Worm (Caenorhabditis elegans) whole organism, young adult: ENCODE results near the gene bgnt-1.3.

ENCODE experiments used
- C06A6.2 ChIP-seq: fragments of 200-800 bp; sonication (Bioruptor generic); conservative IDR thresholded peaks from 2 replicates; pipeline ENCODE4 v1.3.6; 2022; ENCODE audit warnings: missing genetic modification characterization, missing compliant biosample characterization
- F33H1.4 ChIP-seq: fragments of 200-800 bp; sonication (Bioruptor generic); IDR thresholded peaks from 2 replicates; pipeline ENCODE4 v1.3.6; 2022; ENCODE audit warnings: missing genetic modification reagents, missing genetic modification characterization, missing compliant biosample characterization
- F39B2.1 ChIP-seq: fragments of 200-800 bp; sonication (Bioruptor generic); IDR thresholded peaks from 2 replicates; pipeline ENCODE4 v1.3.6; 2022; ENCODE audit warnings: missing genetic modification reagents, missing genetic modification characterization, missing compliant biosample characterization
- K11D2.4 ChIP-seq: fragments of 200-800 bp; sonication (Bioruptor generic); IDR thresholded peaks from 2 replicates; pipeline ENCODE4 v1.3.6; 2022; ENCODE audit warnings: missing genetic modification reagents, missing genetic modification characterization, missing compliant biosample characterization
- T07F8.4 ChIP-seq: sonication (generic microtip); optimal IDR thresholded peaks from 2 replicates; lab custom pipeline; 2016; ENCODE audit warnings: mild to moderate bottlenecking, missing genetic modification characterization, moderate library complexity, missing compliant biosample characterization
- Y53F4B.3 ChIP-seq: fragments of 200-800 bp; sonication (Bioruptor generic); IDR thresholded peaks from 2 replicates; pipeline ENCODE4 v1.3.6; 2022; ENCODE audit warnings: missing genetic modification reagents, missing genetic modification characterization, missing compliant biosample characterization
- Y67H2A.10 ChIP-seq: fragments of 200-800 bp; sonication (Bioruptor generic); conservative IDR thresholded peaks from 2 replicates; pipeline ENCODE4 v1.3.6; 2022; ENCODE audit warnings: missing genetic modification reagents, missing genetic modification characterization, missing compliant biosample characterization
- athp-1 ChIP-seq: sonication (generic microtip); optimal IDR thresholded peaks from 2 replicates; lab custom pipeline; 2017; ENCODE audit warnings: mild to moderate bottlenecking, missing genetic modification characterization, missing compliant biosample characterization
- attf-6 ChIP-seq: fragments of 200-800 bp; sonication (Bioruptor generic); IDR thresholded peaks from 2 replicates; pipeline ENCODE4 v1.3.6; 2022; ENCODE audit warnings: missing genetic modification reagents, missing genetic modification characterization, missing compliant biosample characterization
- ceh-79 ChIP-seq: sonication (generic microtip); optimal IDR thresholded peaks from 2 replicates; lab custom pipeline; 2017; ENCODE audit warnings: mild to moderate bottlenecking, missing genetic modification characterization, missing compliant biosample characterization
- ceh-91 ChIP-seq: fragments of 200-800 bp; sonication (Bioruptor generic); IDR thresholded peaks from 2 replicates; pipeline ENCODE4 v1.3.6; 2022; ENCODE audit warnings: missing genetic modification reagents, missing genetic modification characterization, missing compliant biosample characterization
- dpff-1 ChIP-seq: sonication (generic microtip); optimal IDR thresholded peaks from 2 replicates; lab custom pipeline; 2017; ENCODE audit warnings: mild to moderate bottlenecking, missing genetic modification characterization, missing compliant biosample characterization
- efl-1 ChIP-seq: fragments of 150-350 bp; optimal IDR thresholded peaks from 2 replicates; lab custom pipeline; 2014; ENCODE audit warnings: missing biosample characterization, missing genetic modification reagents, missing genetic modification characterization
- egl-18 ChIP-seq: fragments of 200-800 bp; sonication (Bioruptor generic); IDR thresholded peaks from 2 replicates; pipeline ENCODE4 v1.3.6; 2022; ENCODE audit warnings: missing genetic modification reagents, missing genetic modification characterization, missing compliant biosample characterization
- ekl-4 ChIP-seq: fragments of 200-800 bp; sonication (Bioruptor generic); IDR thresholded peaks from 2 replicates; pipeline ENCODE4 v1.3.6; 2022; ENCODE audit warnings: missing genetic modification reagents, missing genetic modification characterization, missing compliant biosample characterization
- hlh-26 ChIP-seq: fragments of 200-800 bp; sonication (Bioruptor generic); conservative IDR thresholded peaks from 2 replicates; pipeline ENCODE4 v1.3.6; 2022; ENCODE audit warnings: missing genetic modification reagents, missing genetic modification characterization, missing compliant biosample characterization
- lin-54 ChIP-seq: fragments of 200-800 bp; sonication (Bioruptor generic); optimal IDR thresholded peaks from 2 replicates; lab custom pipeline; 2018; ENCODE audit warnings: mild to moderate bottlenecking, missing genetic modification characterization, missing compliant biosample characterization
- madf-3 ChIP-seq: fragments of 200-800 bp; sonication (Bioruptor generic); IDR thresholded peaks from 2 replicates; pipeline ENCODE4 v1.3.6; 2022; ENCODE audit warnings: missing genetic modification reagents, missing genetic modification characterization, missing compliant biosample characterization
- mxl-1 ChIP-seq: sonication (generic microtip); optimal IDR thresholded peaks from 2 replicates; lab custom pipeline; 2016; ENCODE audit warnings: missing genetic modification characterization, missing compliant biosample characterization
- nfya-2 ChIP-seq: fragments of 200-800 bp; sonication (Bioruptor generic); IDR thresholded peaks from 2 replicates; pipeline ENCODE4 v1.3.6; 2022; ENCODE audit warnings: missing genetic modification reagents, missing genetic modification characterization, missing compliant biosample characterization
- nfyb-1 ChIP-seq: fragments of 200-800 bp; sonication (Bioruptor generic); IDR thresholded peaks from 2 replicates; pipeline ENCODE4 v1.3.6; 2022; ENCODE audit warnings: missing genetic modification reagents, missing genetic modification characterization, missing compliant biosample characterization
- pha-4 ChIP-seq: fragments of 150-350 bp; sonication (generic microtip); optimal IDR thresholded peaks from 2 replicates; lab custom pipeline; 2014; ENCODE audit warnings: missing biosample characterization, missing genetic modification reagents, missing genetic modification characterization
- repo-1 ChIP-seq: sonication (generic microtip); optimal IDR thresholded peaks from 2 replicates; lab custom pipeline; 2017; ENCODE audit warnings: mild to moderate bottlenecking, missing genetic modification characterization, missing compliant biosample characterization
- somi-1 ChIP-seq: fragments of 200-800 bp; sonication (Bioruptor generic); optimal IDR thresholded peaks from 2 replicates; lab custom pipeline; 2018; ENCODE audit warnings: mild to moderate bottlenecking, missing genetic modification characterization, missing compliant biosample characterization
- unc-62 ChIP-seq: fragments of 150-350 bp; optimal IDR thresholded peaks from 2 replicates; lab custom pipeline; 2014; ENCODE audit warnings: missing biosample characterization, missing genetic modification reagents, missing genetic modification characterization
- xnd-1 ChIP-seq: sonication (generic microtip); optimal IDR thresholded peaks from 2 replicates; lab custom pipeline; 2016; ENCODE audit warnings: missing genotype, missing genetic modification reagents, missing genetic modification characterization, missing compliant biosample characterization
- zfh-2 ChIP-seq: fragments of 200-800 bp; sonication (Bioruptor generic); conservative IDR thresholded peaks from 2 replicates; pipeline ENCODE4 v1.3.6; 2022; ENCODE audit warnings: missing genetic modification reagents, missing genetic modification characterization, missing compliant biosample characterization
- zim-3 ChIP-seq: sonication (generic microtip); optimal IDR thresholded peaks from 2 replicates; lab custom pipeline; 2017; ENCODE audit warnings: mild to moderate bottlenecking, missing genetic modification characterization, moderate library complexity, missing compliant biosample characterization
- ztf-18 ChIP-seq: sonication (generic microtip); optimal IDR thresholded peaks from 2 replicates; lab custom pipeline; 2016; ENCODE audit warnings: missing genotype, mild to moderate bottlenecking, missing genetic modification characterization, missing compliant biosample characterization
- ztf-22 ChIP-seq: fragments of 200-800 bp; sonication (Bioruptor generic); optimal IDR thresholded peaks from 2 replicates; lab custom pipeline; 2018; ENCODE audit warnings: mild to moderate bottlenecking, missing genetic modification characterization, moderate library complexity, missing compliant biosample characterization
- ztf-26 ChIP-seq: sonication (generic microtip); optimal IDR thresholded peaks from 2 replicates; lab custom pipeline; 2017; ENCODE audit warnings: missing genetic modification characterization, missing compliant biosample characterization
- ztf-3 ChIP-seq: fragments of 200-800 bp; sonication (Bioruptor generic); optimal IDR thresholded peaks from 2 replicates; lab custom pipeline; 2018; ENCODE audit warnings: mild to moderate bottlenecking, missing genetic modification characterization, missing compliant biosample characterization
- ztf-6 ChIP-seq: fragments of 200-800 bp; sonication (Bioruptor generic); IDR thresholded peaks from 2 replicates; pipeline ENCODE4 v1.3.6; 2022; ENCODE audit warnings: missing genetic modification reagents, missing genetic modification characterization, missing compliant biosample characterization

Gene bgnt-1.3

DNA sequence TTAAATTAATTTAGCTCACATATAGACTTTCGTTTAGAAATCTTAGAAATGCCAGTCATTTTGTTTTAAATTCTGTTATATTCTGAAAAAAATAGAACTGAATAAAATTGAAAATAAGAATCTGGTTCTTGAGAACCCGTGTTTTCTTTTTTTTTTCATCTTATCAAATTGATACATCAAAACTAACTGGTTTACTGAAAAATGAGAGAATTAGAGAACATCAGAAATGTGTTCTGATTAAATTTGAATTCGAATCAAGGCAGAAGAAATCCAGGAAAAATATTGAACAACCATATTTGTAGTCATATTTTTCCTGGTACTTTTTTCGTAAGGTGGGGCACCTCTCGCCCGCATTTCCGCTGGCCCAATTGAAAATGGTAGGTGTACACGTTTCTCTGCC is 37.8 kb downstream of the bgnt-1.3 start, which contains the start of gene F11A5.15:
Gene F11A5.15, minus strand, starts transcription at position 101 of the 400 bp plus-strand sequence.
- no peak for TF ChIP-seq zim-3 (tag; lab: Kevin White, UChicago)
- no peak for TF ChIP-seq dpff-1 (tag; lab: Kevin White, UChicago)
- TF ChIP-seq hlh-26 = no peak
- no peak for TF ChIP-seq unc-62 (GFP tag; lab: Kevin White, UChicago)
- no peak for TF ChIP-seq mxl-1
- TF ChIP-seq nfya-2 = no peak
- no peak for TF ChIP-seq pha-4 (tag; lab: Kevin White, UChicago)
- no peak for TF ChIP-seq ztf-18 (tag; lab: Kevin White, UChicago)
- no peak for TF ChIP-seq athp-1
- no peak for TF ChIP-seq ztf-6
- no peak for TF ChIP-seq C06A6.2
- no peak for TF ChIP-seq ceh-79 (tag; lab: Kevin White, UChicago)
- TF ChIP-seq T07F8.4 = no peak
- no peak for TF ChIP-seq efl-1 (GFP tag; lab: Kevin White, UChicago)
- TF ChIP-seq madf-3 (GFP tag; lab: Robert Waterston, UW) = no peak
- TF ChIP-seq F33H1.4 = no peak
- TF ChIP-seq ceh-91 = no peak
- TF ChIP-seq Y67H2A.10 = no peak
- no peak for TF ChIP-seq ztf-22
- no peak for TF ChIP-seq zfh-2 (GFP tag; lab: Robert Waterston, UW)

DNA sequence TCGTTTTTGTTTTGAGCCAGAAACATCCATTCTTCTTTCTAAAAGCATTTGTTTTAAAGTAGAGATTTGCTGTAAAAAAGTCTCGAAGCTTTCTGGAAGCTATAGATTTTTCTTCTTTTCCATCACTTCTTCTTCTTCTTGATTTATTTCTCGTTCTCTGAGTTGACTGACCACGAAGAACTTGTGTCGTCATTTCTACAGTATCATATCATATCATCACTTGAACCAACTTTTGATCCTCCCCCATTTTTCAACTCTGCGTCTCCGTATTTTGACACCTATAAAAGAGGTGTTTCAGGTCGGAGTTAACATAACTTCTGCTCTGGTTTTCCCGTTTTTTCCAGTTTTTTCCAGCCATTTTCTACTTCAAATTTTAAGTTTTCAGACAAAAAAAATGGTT is 41.8 kb downstream of the bgnt-1.3 start, which contains the start of gene F11A5.9:
Gene F11A5.9, plus strand, starts transcription at position 386 of the 400 bp plus-strand sequence.
- no peak for TF ChIP-seq ekl-4

DNA sequence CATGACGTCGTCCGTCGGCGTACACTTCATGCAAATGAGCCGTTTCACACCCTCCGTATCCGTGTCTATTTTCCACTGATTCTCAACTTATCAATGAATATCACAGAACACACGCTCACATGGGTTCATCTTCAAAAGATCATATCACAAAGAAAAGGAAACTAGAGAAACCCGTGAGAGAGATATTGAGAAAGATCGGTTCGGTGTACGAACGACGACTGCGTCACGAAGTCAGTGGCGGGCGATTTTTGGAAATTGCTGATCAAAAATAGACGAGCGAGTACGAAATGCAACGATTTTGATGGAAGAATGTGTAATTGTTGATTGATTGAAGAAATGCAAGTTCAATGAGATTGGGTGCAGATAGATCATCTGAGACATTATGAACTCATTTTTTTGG is 43.0 kb downstream of the bgnt-1.3 start:
- TF ChIP-seq C06A6.2 = peak; percentile 58; the same call in 1 of the 2 replicates
- TF ChIP-seq ztf-26 (tag; lab: Kevin White, UChicago) = peak; percentile 65
- TF ChIP-seq ztf-3 (GFP tag; lab: Kevin White, UChicago) = no peak
- TF ChIP-seq somi-1 = peak; percentile 30
- TF ChIP-seq F39B2.1 (GFP tag; lab: Robert Waterston, UW) = no peak
- TF ChIP-seq, all 124 proteins: peak for 3

DNA sequence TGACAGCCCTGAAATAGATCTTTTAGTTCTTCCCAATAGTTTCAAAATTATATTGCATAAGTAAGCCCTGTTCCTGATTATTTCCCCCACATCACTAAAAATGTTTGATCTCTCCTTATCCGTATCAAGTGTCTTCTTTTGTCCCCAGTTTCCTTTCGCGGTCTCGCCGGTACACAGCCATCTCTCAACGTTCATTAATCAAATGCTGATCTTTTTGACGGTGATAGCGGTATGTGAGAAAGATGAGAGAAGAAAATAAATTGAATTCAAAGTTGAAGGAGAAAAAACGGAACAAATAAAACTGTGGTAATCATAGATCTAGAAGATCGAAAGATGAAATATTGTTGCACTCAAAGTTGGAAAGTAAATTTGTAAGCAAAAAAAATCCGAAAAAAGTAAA is 44.6 kb downstream of the bgnt-1.3 start:
- no peak for TF ChIP-seq lin-54 (GFP tag; lab: Kevin White, UChicago)

DNA sequence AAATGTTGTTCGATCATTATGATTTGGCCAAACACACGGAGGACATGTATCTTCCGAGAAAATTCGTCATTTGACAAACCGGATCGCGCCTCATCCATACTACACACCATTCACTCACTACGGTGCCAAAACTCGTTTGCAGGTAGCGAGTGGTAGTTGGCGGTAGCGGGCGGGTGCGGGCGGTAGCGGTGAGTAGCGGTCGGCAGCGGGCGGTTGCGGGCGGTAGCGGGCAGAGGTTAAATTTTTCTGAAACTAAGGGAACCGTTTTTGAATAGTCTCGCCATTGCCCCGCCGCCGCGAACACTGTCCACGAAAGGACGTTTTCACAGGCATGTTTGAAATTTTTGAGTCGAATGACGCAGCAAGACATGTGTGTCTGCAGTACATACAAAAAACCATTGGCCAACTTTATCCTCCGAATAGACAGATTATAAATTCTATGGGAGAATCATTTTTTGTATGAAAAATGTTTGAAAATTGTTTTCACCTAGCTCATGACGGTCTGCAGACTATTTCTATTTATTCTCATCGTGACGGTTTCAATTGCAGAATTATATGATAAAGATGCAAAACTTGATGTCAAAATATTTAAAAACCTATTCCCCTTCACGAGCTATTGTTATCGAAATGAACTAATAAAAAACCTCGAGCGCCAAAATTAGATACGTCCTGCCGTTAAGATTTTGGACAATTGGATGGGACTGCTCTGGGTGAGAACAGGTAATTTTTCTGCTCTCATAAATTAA is 45.9 kb downstream of the bgnt-1.3 start, which contains the start of gene F11A5.16:
Gene F11A5.16, plus strand, starts transcription at position 696 of the 746 bp plus-strand sequence.
- TF ChIP-seq zfh-2 (GFP tag; lab: Robert Waterston, UW) (peak; percentile 76), efl-1 (GFP tag; lab: Kevin White, UChicago) (no peak)

DNA sequence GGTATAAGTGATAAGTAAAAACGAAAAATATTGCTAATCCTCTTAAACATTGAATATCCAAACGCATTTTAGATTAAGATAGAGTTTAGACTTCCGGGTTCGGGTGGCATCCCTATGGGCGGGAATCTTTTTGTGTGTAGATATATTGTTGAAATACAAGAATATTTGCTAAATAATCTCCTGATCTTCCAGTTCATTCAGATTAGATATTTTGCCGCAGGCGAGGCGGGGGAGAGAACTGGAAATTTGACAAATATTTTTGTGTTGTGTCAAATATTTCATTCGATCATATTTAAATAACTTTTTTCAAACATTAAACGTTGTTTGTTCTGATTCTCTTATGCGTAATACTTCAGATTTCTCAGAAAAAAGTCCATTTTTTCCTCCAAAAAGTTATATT is 46.5 kb downstream of the bgnt-1.3 start, which contains the start of gene oac-15:
Gene oac-15, minus strand, starts transcription at position 101 of the 400 bp plus-strand sequence.
- TF ChIP-seq nfyb-1 (GFP tag; lab: Robert Waterston, UW) (no peak), xnd-1 (no peak), repo-1 (tag; lab: Kevin White, UChicago) (no peak), attf-6 (GFP tag; lab: Robert Waterston, UW) (no peak), Y53F4B.3 (no peak), ztf-18 (tag; lab: Kevin White, UChicago) (no peak), K11D2.4 (GFP tag; lab: Robert Waterston, UW) (no peak), egl-18 (GFP tag; lab: Robert Waterston, UW) (no peak)
